Worm (Caenorhabditis elegans): Measurements from ENCODE around the gene nep-8.

nep-8 gene

DNA sequence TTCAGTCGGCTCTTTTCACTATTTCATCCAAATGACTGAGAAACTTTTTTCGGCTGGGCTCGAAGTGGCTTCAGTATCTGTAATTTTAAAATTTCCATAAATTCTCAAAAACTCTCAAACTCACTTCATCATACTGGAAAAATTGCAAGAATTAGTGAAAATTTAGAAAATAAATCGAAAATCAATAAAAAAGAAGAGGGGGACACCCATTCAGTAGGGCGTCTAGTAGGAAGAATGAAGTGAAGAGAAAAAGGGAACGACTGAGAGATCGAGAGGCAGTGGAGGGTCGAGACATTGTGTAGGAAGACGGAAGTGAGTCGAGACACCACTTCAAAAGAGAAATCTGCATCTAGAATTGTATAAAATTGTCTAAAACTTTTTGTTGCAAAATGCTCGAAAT lies 29.8 kb upstream of the nep-8 start:
- no peak for TF ChIP-seq F10E7.11 (tag; optimal IDR thresholded peaks at IDR 0.05)
- no peak for TF ChIP-seq B0336.3 (GFP tag; IDR thresholded peaks at IDR 0.05)
- no peak for TF ChIP-seq hmg-20 (GFP tag; IDR thresholded peaks at IDR 0.05)
- TF ChIP-seq bed-1 (GFP tag; IDR thresholded peaks at IDR 0.05): no peak
- TF ChIP-seq nhr-179 (tag; optimal IDR thresholded peaks at IDR 0.05): no peak
- TF ChIP-seq nhr-80 (tag; optimal IDR thresholded peaks at IDR 0.05): no peak
- no peak for TF ChIP-seq nfya-1 (tag; optimal IDR thresholded peaks at IDR 0.05; ENCODE audit: borderline replicate concordance, insufficient read depth)
- no peak for TF ChIP-seq B0019.2 (GFP tag; conservative IDR thresholded peaks at IDR 0.05)
- TF ChIP-seq pha-4 (tag; optimal IDR thresholded peaks at IDR 0.05): no peak
- TF ChIP-seq cebp-1 (GFP tag; IDR thresholded peaks at IDR 0.05): no peak
- no peak for TF ChIP-seq cebp-1 (tag; optimal IDR thresholded peaks at IDR 0.05)

DNA sequence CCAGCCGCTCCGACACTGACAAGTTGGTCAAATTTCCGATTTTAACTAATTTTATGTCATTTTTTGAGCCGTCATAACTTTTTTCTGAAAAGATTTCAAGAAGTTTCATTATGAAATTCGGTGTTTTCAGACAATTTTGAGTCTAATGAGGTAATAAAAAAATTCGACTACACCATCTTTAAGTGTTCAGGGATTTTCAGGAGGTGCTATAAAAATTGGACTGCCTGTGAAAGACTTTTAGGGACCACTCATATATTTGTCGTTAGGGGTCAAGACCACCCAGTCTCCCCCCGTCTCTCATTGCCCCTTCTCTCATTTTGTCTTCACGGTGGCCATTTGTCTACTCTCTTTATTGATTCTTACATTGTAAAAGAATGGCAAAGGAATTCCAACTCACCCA lies 28.9 kb upstream of the nep-8 start, which contains the start of gene bath-10:
Gene bath-10, plus strand, starts transcription at position 301 of the 400 bp plus-strand sequence.
- TF ChIP-seq F52B5.7 (tag; optimal IDR thresholded peaks at IDR 0.05): no peak
- TF ChIP-seq nfya-1 (tag; optimal IDR thresholded peaks at IDR 0.05; ENCODE audit: borderline replicate concordance, insufficient read depth): no peak
- no peak for TF ChIP-seq mes-4 (tag; optimal IDR thresholded peaks at IDR 0.05)
- TF ChIP-seq athp-1 (tag; optimal IDR thresholded peaks at IDR 0.05): no peak
- no peak for TF ChIP-seq ceh-91 (GFP tag; IDR thresholded peaks at IDR 0.05)
- no peak for TF ChIP-seq B0261.1 (tag; optimal IDR thresholded peaks at IDR 0.05)
- TF ChIP-seq snpc-3.4 (tag; optimal IDR thresholded peaks at IDR 0.05): no peak
- TF ChIP-seq B0019.2 (GFP tag; conservative IDR thresholded peaks at IDR 0.05): no peak
- TF ChIP-seq repo-1 (tag; optimal IDR thresholded peaks at IDR 0.05): no peak
- TF ChIP-seq Y56A3A.18 (GFP tag; IDR thresholded peaks at IDR 0.05): no peak

DNA sequence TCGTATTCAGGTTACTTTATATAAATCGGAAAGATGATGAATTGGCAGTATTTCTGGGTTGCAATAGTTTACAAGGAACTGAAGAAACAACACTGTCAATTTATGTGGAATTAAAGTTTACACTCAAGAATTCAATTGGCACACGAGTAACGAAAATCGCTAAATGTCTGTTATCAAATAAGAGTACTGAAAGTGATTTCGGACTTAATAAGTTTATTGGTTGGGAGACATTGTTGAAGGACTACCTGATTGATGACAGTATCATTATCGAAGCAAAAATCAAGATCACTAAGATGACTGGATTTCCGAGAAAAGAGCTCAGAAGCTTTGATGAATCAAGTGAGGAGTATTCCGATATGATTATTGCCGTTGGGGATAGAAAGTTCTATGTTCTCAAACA lies 28.3 kb upstream of the nep-8 start:
- no peak for TF ChIP-seq F23B12.7 (tag; optimal IDR thresholded peaks at IDR 0.05; ENCODE audit: insufficient read depth)
- TF ChIP-seq cebp-1 (GFP tag; IDR thresholded peaks at IDR 0.05): no peak
- no peak for TF ChIP-seq cebp-1 (tag; optimal IDR thresholded peaks at IDR 0.05)
- TF ChIP-seq bed-1 (GFP tag; IDR thresholded peaks at IDR 0.05): no peak
- no peak for TF ChIP-seq F22D6.2 (tag; optimal IDR thresholded peaks at IDR 0.05)
- TF ChIP-seq F57A8.1 (GFP tag; optimal IDR thresholded peaks at IDR 0.05): no peak
- TF ChIP-seq let-526 (GFP tag; IDR thresholded peaks at IDR 0.05): no peak
- no peak for TF ChIP-seq madf-6 (GFP tag; IDR thresholded peaks at IDR 0.05)
- no peak for TF ChIP-seq dpff-1 (tag; optimal IDR thresholded peaks at IDR 0.05)
- TF ChIP-seq aptf-2 (GFP tag; conservative IDR thresholded peaks at IDR 0.05): no peak
- TF ChIP-seq madf-8 (GFP tag; conservative IDR thresholded peaks at IDR 0.05): no peak
- TF ChIP-seq F10E7.11 (tag; optimal IDR thresholded peaks at IDR 0.05): no peak

DNA sequence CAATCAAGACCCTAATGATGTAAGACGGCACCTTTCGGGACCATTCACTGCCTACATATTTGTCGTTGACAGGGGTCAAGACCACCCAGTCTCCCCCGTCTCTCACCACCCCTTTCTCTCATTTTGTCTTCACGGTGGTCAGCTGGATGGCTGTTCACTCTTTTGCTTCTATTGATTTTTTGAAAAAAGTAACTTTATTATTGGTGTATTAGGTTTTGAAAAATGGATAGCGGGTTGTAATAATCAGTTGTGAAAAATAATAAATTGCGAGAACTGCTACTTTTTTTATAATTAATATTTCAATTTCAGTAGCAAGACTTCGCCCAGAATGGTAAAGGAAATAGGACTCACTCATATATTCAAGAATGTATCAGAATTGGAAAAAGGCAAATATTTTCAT lies 26.8 kb upstream of the nep-8 start, which contains the start of gene bath-9:
Gene bath-9, plus strand, starts transcription at position 301 of the 400 bp plus-strand sequence.
- no peak for TF ChIP-seq F55B11.4 (tag; optimal IDR thresholded peaks at IDR 0.05; ENCODE audit: borderline replicate concordance, insufficient read depth)
- no peak for TF ChIP-seq Y53F4B.3 (GFP tag; IDR thresholded peaks at IDR 0.05)
- TF ChIP-seq F49E8.2 (tag; optimal IDR thresholded peaks at IDR 0.05; ENCODE audit: insufficient read depth): no peak
- TF ChIP-seq nhr-120 (GFP tag; IDR thresholded peaks at IDR 0.05): no peak
- no peak for TF ChIP-seq D2030.7 (GFP tag; IDR thresholded peaks at IDR 0.05)
- no peak for TF ChIP-seq hlh-26 (GFP tag; conservative IDR thresholded peaks at IDR 0.05)
- TF ChIP-seq ztf-25 (GFP tag; IDR thresholded peaks at IDR 0.05): no peak
